Worm (Caenorhabditis elegans) whole organism, L4/young adult: ENCODE results near the gene C53C11.2.

Source experiments
- W03F9.2 ChIP-seq: fragments of 150-350 bp; optimal IDR thresholded peaks from 2 replicates; lab custom pipeline; 2014; ENCODE audit warnings: missing biosample characterization, missing genetic modification characterization
- dao-5 ChIP-seq: sonication (generic microtip); optimal IDR thresholded peaks from 2 replicates; lab custom pipeline; 2016; ENCODE audit warnings: missing genotype, missing genetic modification characterization, moderate library complexity, missing compliant biosample characterization
- him-1 ChIP-seq: sonication (generic microtip); optimal IDR thresholded peaks from 2 replicates; lab custom pipeline; 2016; ENCODE audit warnings: missing genotype, missing genetic modification reagents, missing genetic modification characterization, missing compliant biosample characterization

DNA sequence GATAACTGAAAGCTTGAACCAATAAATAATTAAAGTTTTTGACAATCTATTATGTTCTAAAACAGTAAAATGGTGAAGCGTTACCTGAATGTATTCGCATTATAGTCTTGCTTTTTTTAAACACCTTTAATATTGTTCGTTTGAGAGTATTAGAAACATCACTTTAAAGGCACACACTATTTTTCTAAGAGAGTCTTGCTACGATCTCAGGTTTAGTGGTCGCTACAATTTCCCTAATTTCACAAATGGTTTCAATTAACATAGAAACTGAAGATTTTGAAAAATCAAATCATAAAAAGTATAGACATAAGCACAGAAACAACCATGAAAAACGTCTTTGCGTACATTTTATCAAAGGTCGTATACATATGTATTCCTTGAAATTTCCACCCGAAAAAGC, 15.9 kb upstream of the C53C11.2 start:
- TF ChIP-seq him-1 (tag; lab: Kevin White, UChicago) (no peak), dao-5 (tag; lab: Kevin White, UChicago) (no peak), W03F9.2 (tag; lab: Kevin White, UChicago) (no peak)
